Worm (Caenorhabditis elegans): Measurements from ENCODE around the gene F25D1.5.

The F25D1.5 gene

ce11 chrV:10535325-10535724 is 11.3 kb downstream of the F25D1.5 start:
- TF ChIP-seq ztf-11 (tag; optimal IDR thresholded peaks at IDR 0.05), result no peak
- TF ChIP-seq C16A3.4 (tag; optimal IDR thresholded peaks at IDR 0.05), result no peak
- no peak for TF ChIP-seq hlh-17 (GFP tag; optimal IDR thresholded peaks at IDR 0.05; ENCODE audit: borderline replicate concordance)
- TF ChIP-seq nhr-85 (tag), result no peak
- TF ChIP-seq C04F5.9 (tag; optimal IDR thresholded peaks at IDR 0.05), result no peak
- TF ChIP-seq nhr-11 (tag; optimal IDR thresholded peaks at IDR 0.05), result no peak
- TF ChIP-seq unc-130 (tag; optimal IDR thresholded peaks at IDR 0.05), result no peak
- no peak for TF ChIP-seq sup-37 (GFP tag; optimal IDR thresholded peaks at IDR 0.05)
- TF ChIP-seq mep-1 (tag; optimal IDR thresholded peaks at IDR 0.05), result peak; percentile 42
- TF ChIP-seq ztf-4 (tag; optimal IDR thresholded peaks at IDR 0.05), result no peak
- TF ChIP-seq unc-30 (tag; optimal IDR thresholded peaks at IDR 0.05), result no peak
- no peak for TF ChIP-seq nhr-76 (tag; optimal IDR thresholded peaks at IDR 0.05)
- TF ChIP-seq fkh-10 (GFP tag; optimal IDR thresholded peaks at IDR 0.05), result no peak
- no peak for TF ChIP-seq tlp-1 (tag; optimal IDR thresholded peaks at IDR 0.05)
- peak in 2 of 3 experiments; percentile 14 to 35 for TF ChIP-seq dpl-1 (GFP tag; optimal IDR thresholded peaks at IDR 0.05)
- TF ChIP-seq isw-1 (GFP tag; IDR thresholded peaks at IDR 0.05), result no peak
- no peak for TF ChIP-seq unc-62 (GFP tag; optimal IDR thresholded peaks at IDR 0.05)
- no peak for TF ChIP-seq Y116A8C.19 (tag; optimal IDR thresholded peaks at IDR 0.05; ENCODE audit: borderline replicate concordance)
- TF ChIP-seq fkh-8 (tag; optimal IDR thresholded peaks at IDR 0.05), result peak; percentile 50
- no peak for TF ChIP-seq nhr-237 (tag; optimal IDR thresholded peaks at IDR 0.05)
- TF ChIP-seq snpc-4 (tag; optimal IDR thresholded peaks at IDR 0.05), result no peak
- TF ChIP-seq mef-2 (tag; optimal IDR thresholded peaks at IDR 0.05), result no peak
- TF ChIP-seq F16B12.6 (tag; optimal IDR thresholded peaks at IDR 0.05), result no peak
- TF ChIP-seq unc-86 (tag; optimal IDR thresholded peaks at IDR 0.05), result no peak
- TF ChIP-seq pag-3 (tag; optimal IDR thresholded peaks at IDR 0.05; ENCODE audit: borderline replicate concordance, insufficient read depth), result no peak
- no peak for TF ChIP-seq C34B4.2 (tag; optimal IDR thresholded peaks at IDR 0.05)
- no peak for TF ChIP-seq nhr-28 (tag; optimal IDR thresholded peaks at IDR 0.05)
- no peak for TF ChIP-seq hpl-2 (GFP tag; optimal IDR thresholded peaks at IDR 0.05)
- peak; percentile 7 to 56 for TF ChIP-seq lin-35 (GFP tag; optimal IDR thresholded peaks at IDR 0.05)
- TF ChIP-seq xbp-1 (tag; optimal IDR thresholded peaks at IDR 0.05), result no peak
- no peak for TF ChIP-seq lsy-2 (tag; optimal IDR thresholded peaks at IDR 0.05)
- TF ChIP-seq grh-1 (GFP tag; IDR thresholded peaks at IDR 0.05), result no peak
- no peak for TF ChIP-seq nhr-12 (tag; optimal IDR thresholded peaks at IDR 0.05)
- no peak for TF ChIP-seq ceh-90 (tag; optimal IDR thresholded peaks at IDR 0.05)
- no peak for TF ChIP-seq ceh-82 (tag; optimal IDR thresholded peaks at IDR 0.05)
- TF ChIP-seq unc-98 (GFP tag; IDR thresholded peaks at IDR 0.05), result no peak
- TF ChIP-seq swsn-7 (tag; optimal IDR thresholded peaks at IDR 0.05), result no peak
- TF ChIP-seq pax-3 (tag; optimal IDR thresholded peaks at IDR 0.05), result no peak
- no peak for TF ChIP-seq nhr-19 (GFP tag; conservative IDR thresholded peaks at IDR 0.05)
- TF ChIP-seq zag-1 (tag; optimal IDR thresholded peaks at IDR 0.05), result no peak
- TF ChIP-seq egl-13 (tag; optimal IDR thresholded peaks at IDR 0.05), result no peak
- no peak for TF ChIP-seq egl-27 (tag; optimal IDR thresholded peaks at IDR 0.05)
- no peak for TF ChIP-seq lin-39 (tag; optimal IDR thresholded peaks at IDR 0.05)
- no peak for TF ChIP-seq nhr-77 (tag; optimal IDR thresholded peaks at IDR 0.05)
- no peak for TF ChIP-seq dsc-1 (tag; optimal IDR thresholded peaks at IDR 0.05)
- no peak for TF ChIP-seq sox-4 (tag; optimal IDR thresholded peaks at IDR 0.05)
- TF ChIP-seq fos-1 (tag; optimal IDR thresholded peaks at IDR 0.05), result no peak
- TF ChIP-seq ama-1 (optimal IDR thresholded peaks at IDR 0.05), result peak; percentile 58
- TF ChIP-seq hlh-4 (tag; optimal IDR thresholded peaks at IDR 0.05), result no peak
- TF ChIP-seq rnt-1 (tag; optimal IDR thresholded peaks at IDR 0.05), result peak; percentile 16
- TF ChIP-seq elt-2 (tag; optimal IDR thresholded peaks at IDR 0.05), result peak; percentile 17
- peak; percentile 63 for TF ChIP-seq nhr-71 (tag; optimal IDR thresholded peaks at IDR 0.05)
- no peak for TF ChIP-seq aly-2 (tag; optimal IDR thresholded peaks at IDR 0.05)
- TF ChIP-seq pqm-1 (tag; optimal IDR thresholded peaks at IDR 0.05), result no peak
- peak; percentile 45 for TF ChIP-seq snu-23 (GFP tag; optimal IDR thresholded peaks at IDR 0.05)
